Fruit fly (Drosophila melanogaster): ENCODE data around the gene CG13793.

DNA sequence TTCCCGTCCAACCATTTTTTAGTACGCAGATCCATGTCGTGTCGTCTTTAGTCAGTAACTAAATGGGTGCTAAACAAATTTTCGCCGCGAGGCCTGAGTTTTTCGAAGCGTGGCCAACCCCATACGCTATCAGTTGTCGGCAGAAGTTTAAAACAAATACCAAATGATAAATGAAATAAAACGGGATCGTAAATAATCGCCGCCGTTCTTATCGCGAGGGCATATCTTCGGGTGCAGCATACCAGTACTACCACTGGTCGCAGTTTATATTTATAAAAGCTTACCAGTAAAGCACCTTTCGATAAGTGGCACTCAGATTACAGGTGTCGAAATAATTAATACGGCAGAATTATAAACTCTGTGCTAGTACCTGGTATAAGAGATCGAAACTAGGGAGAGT is 34.0 kb downstream of the CG13793 start:
- TF ChIP-seq dati (GFP tag; IDR thresholded peaks at IDR 0.05) = no peak
- TF ChIP-seq tna (GFP tag; IDR thresholded peaks at IDR 0.05; ENCODE audit: partially characterized antibody) = no peak
- TF ChIP-seq CG33557 (GFP tag; optimal IDR thresholded peaks at IDR 0.05) = no peak
- TF ChIP-seq ERR (GFP tag; optimal IDR thresholded peaks at IDR 0.05) = no peak
- no peak for TF ChIP-seq CG12155 (GFP tag; optimal IDR thresholded peaks at IDR 0.05)
- no peak for TF ChIP-seq CG2889 (GFP tag; IDR thresholded peaks at IDR 0.05)
- no peak for TF ChIP-seq D19B (GFP tag; optimal IDR thresholded peaks at IDR 0.05)
- TF ChIP-seq CG11093 (GFP tag; IDR thresholded peaks at IDR 0.05) = no peak
- no peak for TF ChIP-seq sna (GFP tag; IDR thresholded peaks at IDR 0.05; ENCODE audit: partially characterized antibody)
- no peak for TF ChIP-seq CG15011 (GFP tag; optimal IDR thresholded peaks at IDR 0.05)
- TF ChIP-seq CG14667 (GFP tag; IDR thresholded peaks at IDR 0.05) = no peak

All from whole organism, embryonic.